Worm (Caenorhabditis elegans): ENCODE data around the gene asp-3.

DNA sequence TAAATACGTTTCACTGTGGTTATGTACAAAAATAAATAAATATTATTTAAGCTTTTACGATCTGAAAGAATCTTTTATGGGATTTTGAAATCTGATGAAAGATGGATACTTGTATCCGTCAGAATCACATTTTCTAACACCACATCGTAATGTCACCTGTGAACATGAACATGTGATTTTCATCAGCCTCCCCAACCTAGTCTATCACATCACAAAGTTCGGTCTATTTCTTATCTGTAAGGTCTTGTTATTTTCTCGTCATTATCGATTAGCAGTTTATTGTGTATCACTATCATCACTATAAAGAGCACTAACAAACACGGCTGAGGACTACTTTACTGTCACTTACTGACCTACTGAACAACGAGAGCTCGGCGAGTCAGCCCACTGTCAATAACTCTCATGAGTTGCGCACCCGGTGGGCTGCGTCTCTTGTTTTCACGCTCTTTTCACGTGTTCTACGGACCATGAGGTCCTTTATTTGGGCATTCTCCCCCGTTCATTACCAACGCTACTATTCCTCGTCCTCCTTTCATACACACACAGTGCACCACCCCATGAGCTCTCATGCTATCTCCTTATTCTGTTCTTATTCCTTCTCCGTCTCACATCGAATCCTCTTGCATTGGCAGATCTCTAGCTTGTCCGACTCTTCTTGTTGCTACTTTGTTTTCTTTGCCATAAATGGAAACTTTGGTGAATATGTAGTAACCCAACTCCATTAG lies 16.4 kb downstream of the asp-3 start:
- TF ChIP-seq ref-1 (GFP tag; conservative IDR thresholded peaks at IDR 0.05) = no peak
- TF ChIP-seq flt-1 (GFP tag; IDR thresholded peaks at IDR 0.05) = no peak
- TF ChIP-seq klf-2 (GFP tag; conservative IDR thresholded peaks at IDR 0.05) = no peak
- no peak for TF ChIP-seq med-1 (GFP tag; optimal IDR thresholded peaks at IDR 0.05; ENCODE audit: insufficient read depth)
- no peak for TF ChIP-seq tab-1 (GFP tag; IDR thresholded peaks at IDR 0.05)
- no peak for TF ChIP-seq ztf-23 (GFP tag; IDR thresholded peaks at IDR 0.05)
- no peak for TF ChIP-seq T22C8.4 (GFP tag; IDR thresholded peaks at IDR 0.05)
- TF ChIP-seq cog-1 (tag; optimal IDR thresholded peaks at IDR 0.05) = no peak

All from whole organism, midembryonic.